Worm (Caenorhabditis elegans) whole organism, mixed stage, embryonic: ENCODE results near the gene slc-25A18.1.

ENCODE experiments used
- blmp-1 ChIP-seq: fragments of 150-350 bp; optimal IDR thresholded peaks from 2 replicates; lab custom pipeline; 2014; ENCODE audit warnings: missing biosample characterization, missing genetic modification characterization
- elt-3 ChIP-seq: fragments of 150-350 bp; optimal IDR thresholded peaks from 2 replicates; lab custom pipeline; 2014; ENCODE audit warnings: missing biosample characterization, missing genetic modification characterization
- flh-1 ChIP-seq: fragments of 200-800 bp; sonication (Bioruptor generic); optimal IDR thresholded peaks from 2 replicates; lab custom pipeline; 2018; ENCODE audit warnings: mild to moderate bottlenecking, missing genetic modification characterization, moderate library complexity, missing compliant biosample characterization
- lin-13 ChIP-seq: fragments of 150-350 bp; optimal IDR thresholded peaks from 2 replicates; lab custom pipeline; 2014; ENCODE audit warnings: missing biosample characterization, missing genetic modification characterization
- lin-32 ChIP-seq: fragments of 200-800 bp; sonication (Bioruptor generic); optimal IDR thresholded peaks from 2 replicates; lab custom pipeline; 2018; ENCODE audit warnings: mild to moderate bottlenecking, missing genetic modification characterization, missing compliant biosample characterization
- lsy-2 ChIP-seq: fragments of 150-350 bp; optimal IDR thresholded peaks from 2 replicates; lab custom pipeline; 2014; ENCODE audit warnings: missing biosample characterization, missing genetic modification characterization
- mep-1 ChIP-seq: fragments of 150-350 bp; optimal IDR thresholded peaks from 2 replicates; lab custom pipeline; 2017; ENCODE audit warnings: missing biosample characterization, missing genetic modification reagents, missing genetic modification characterization, inconsistent platforms
- nhr-237 ChIP-seq: fragments of 150-350 bp; optimal IDR thresholded peaks from 2 replicates; lab custom pipeline; 2014; ENCODE audit warnings: missing biosample characterization, missing genetic modification characterization
- nhr-28 ChIP-seq: fragments of 150-350 bp; optimal IDR thresholded peaks from 2 replicates; lab custom pipeline; 2014; ENCODE audit warnings: missing biosample characterization, missing genetic modification characterization
- pha-4 ChIP-seq: fragments of 150-350 bp; optimal IDR thresholded peaks from 2 replicates; lab custom pipeline; 2018; ENCODE audit warnings: missing biosample characterization, missing genetic modification reagents, missing genetic modification characterization
- snpc-4 ChIP-seq: fragments of 150-350 bp; optimal IDR thresholded peaks from 2 replicates; lab custom pipeline; 2014; ENCODE audit warnings: missing biosample characterization, missing genetic modification characterization
- unc-39 ChIP-seq: fragments of 150-350 bp; optimal IDR thresholded peaks from 2 replicates; lab custom pipeline; 2014; ENCODE audit warnings: missing biosample characterization, missing genetic modification characterization
- unc-62 ChIP-seq: fragments of 150-350 bp; optimal IDR thresholded peaks from 2 replicates; lab custom pipeline; 2014; ENCODE audit warnings: missing biosample characterization, missing genetic modification reagents, missing genetic modification characterization
- ztf-11 ChIP-seq: fragments of 150-350 bp; optimal IDR thresholded peaks from 2 replicates; lab custom pipeline; 2014; ENCODE audit warnings: missing biosample characterization, missing genetic modification characterization

- TF ChIP-seq unc-62 (no peak), unc-39 (tag; lab: Kevin White, UChicago) (no peak), nhr-28 (tag; lab: Kevin White, UChicago) (no peak), lsy-2 (tag; lab: Kevin White, UChicago) (no peak), lin-32 (GFP tag; lab: Kevin White, UChicago) (no peak), ztf-11 (tag; lab: Kevin White, UChicago) (no peak), lin-13 (tag; lab: Kevin White, UChicago) (no peak), pha-4 (no peak), nhr-237 (tag; lab: Kevin White, UChicago) (no peak), mep-1 (no peak), elt-3 (no peak), blmp-1 (tag; lab: Kevin White, UChicago) (no peak), snpc-4 (no peak), flh-1 (GFP tag; lab: Kevin White, UChicago) (no peak)
These were observed 32.5 kb upstream of the slc-25A18.1 start for ce11 chrX:15036287-15036686.
